Fruit fly (Drosophila melanogaster) whole organism, embryonic: ENCODE results near the gene Mon1.

ENCODE experiments used
- Bteb2 ChIP-seq: fragments of 200-800 bp; sonication (Bioruptor generic); optimal IDR thresholded peaks from 2 replicates; lab custom pipeline; 2016; ENCODE audit warnings: missing biosample characterization, missing genetic modification characterization
- CG11085 ChIP-seq: fragments of 200-800 bp; sonication (Bioruptor generic); IDR thresholded peaks from 2 replicates; pipeline ENCODE4 v1.3.6; 2022; ENCODE audit warnings: missing biosample characterization, missing genetic modification characterization
- CG1233 ChIP-seq: fragments of 200-800 bp; sonication (Bioruptor generic); optimal IDR thresholded peaks from 4 replicates; lab custom pipeline; 2018; ENCODE audit warnings: missing biosample characterization, mild to moderate bottlenecking, missing genetic modification characterization
- CG12659 ChIP-seq: fragments of 200-800 bp; sonication (Bioruptor generic); optimal IDR thresholded peaks from 3 replicates; lab custom pipeline; 2017; ENCODE audit warnings: mild to moderate bottlenecking, missing biosample characterization, missing genetic modification reagents, missing genetic modification characterization
- CG13894 ChIP-seq: fragments of 200-800 bp; sonication (Bioruptor generic); optimal IDR thresholded peaks from 3 replicates; lab custom pipeline; 2018; ENCODE audit warnings: missing biosample characterization, mild to moderate bottlenecking, missing genetic modification characterization, moderate library complexity
- CG15011 ChIP-seq: fragments of 200-800 bp; sonication (Bioruptor generic); optimal IDR thresholded peaks from 3 replicates; lab custom pipeline; 2018; ENCODE audit warnings: missing biosample characterization, mild to moderate bottlenecking, missing genetic modification characterization
- CG1602 ChIP-seq: fragments of 200-800 bp; sonication (Bioruptor generic); optimal IDR thresholded peaks from 3 replicates; lab custom pipeline; 2016; ENCODE audit warnings: missing biosample characterization, missing genetic modification characterization
- CG17568 ChIP-seq: fragments of 200-800 bp; sonication (Bioruptor generic); optimal IDR thresholded peaks from 2 replicates; lab custom pipeline; 2018; ENCODE audit warnings: missing biosample characterization, mild to moderate bottlenecking, missing genetic modification characterization, moderate library complexity
- CG17612 ChIP-seq: fragments of 200-800 bp; sonication (Bioruptor generic); IDR thresholded peaks from 2 replicates; pipeline ENCODE4 v1.3.6; 2022; ENCODE audit warnings: missing biosample characterization, missing genetic modification characterization
- CG18619 ChIP-seq: fragments of 200-800 bp; sonication (Bioruptor generic); optimal IDR thresholded peaks from 3 replicates; lab custom pipeline; 2017; ENCODE audit warnings: missing biosample characterization, mild to moderate bottlenecking, missing genetic modification characterization
- CG2889 ChIP-seq: fragments of 200-800 bp; sonication (Bioruptor generic); IDR thresholded peaks from 3 replicates; pipeline ENCODE4 v1.3.6; 2022; ENCODE audit warnings: missing biosample characterization, missing genetic modification characterization
- CG30431 ChIP-seq: fragments of 200-800 bp; sonication (Bioruptor generic); optimal IDR thresholded peaks from 2 replicates; lab custom pipeline; 2017; ENCODE audit warnings: missing biosample characterization, missing genetic modification characterization
- CG31365 ChIP-seq: fragments of 200-800 bp; sonication (Bioruptor generic); optimal IDR thresholded peaks from 2 replicates; lab custom pipeline; 2018; ENCODE audit warnings: missing biosample characterization, mild to moderate bottlenecking, missing genetic modification characterization
- CG32772 ChIP-seq: fragments of 200-800 bp; sonication (Bioruptor generic); IDR thresholded peaks from 2 replicates; pipeline ENCODE4 v1.3.6; 2022; ENCODE audit warnings: missing biosample characterization, missing genetic modification characterization
- CG33213 ChIP-seq: fragments of 200-800 bp; sonication (Bioruptor generic); optimal IDR thresholded peaks from 3 replicates; lab custom pipeline; 2016; ENCODE audit warnings: missing biosample characterization, missing genetic modification characterization
- CG4282 ChIP-seq: fragments of 200-800 bp; sonication (Bioruptor generic); optimal IDR thresholded peaks from 2 replicates; lab custom pipeline; 2016; ENCODE audit warnings: missing biosample characterization, missing genetic modification characterization
- CG4730 ChIP-seq: fragments of 200-800 bp; sonication (Bioruptor generic); IDR thresholded peaks from 2 replicates; pipeline ENCODE4 v1.3.6; 2022; ENCODE audit warnings: missing biosample characterization, missing genetic modification characterization
- CG8765 ChIP-seq: fragments of 200-800 bp; sonication (Bioruptor generic); IDR thresholded peaks from 2 replicates; pipeline ENCODE4 v1.3.6; 2022; ENCODE audit warnings: missing biosample characterization, missing genetic modification characterization
- Dip3 ChIP-seq: fragments of 200-800 bp; sonication (Bioruptor generic); optimal IDR thresholded peaks from 3 replicates; lab custom pipeline; 2016; ENCODE audit warnings: missing biosample characterization, missing genetic modification characterization
- Hr51 ChIP-seq, 2 experiments: fragments of 200-800 bp; sonication (Bioruptor generic); optimal IDR thresholded peaks; 2 replicates in 1 of 2; 3 replicates in 1 of 2; lab custom pipeline; 2016 to 2018; ENCODE audit warnings: missing biosample characterization in 2 of 2, missing genetic modification characterization in 2 of 2, mild to moderate bottlenecking in 1 of 2, moderate library complexity in 1 of 2
- Mad ChIP-seq: fragments of 200-800 bp; sonication (Bioruptor generic); optimal IDR thresholded peaks from 2 replicates; lab custom pipeline; 2016; ENCODE audit warnings: missing biosample characterization, missing genetic modification characterization
- Med ChIP-seq: fragments of 200-800 bp; sonication (Bioruptor generic); peaks from one replicate; lab custom pipeline; 2016; ENCODE audit warnings: missing biosample characterization, missing genetic modification characterization, mild to moderate bottlenecking, inconsistent platforms, moderate library complexity
- Neu2 ChIP-seq: fragments of 200-800 bp; sonication (Bioruptor generic); optimal IDR thresholded peaks from 3 replicates; lab custom pipeline; 2016; ENCODE audit warnings: missing biosample characterization, missing genetic modification characterization, borderline replicate concordance
- Sry-β ChIP-seq: fragments of 200-800 bp; sonication (Bioruptor generic); optimal IDR thresholded peaks from 2 replicates; lab custom pipeline; 2018; ENCODE audit warnings: missing biosample characterization, mild to moderate bottlenecking, missing genetic modification characterization, moderate library complexity
- Tbp ChIP-seq: fragments of >200 bp; optimal IDR thresholded peaks from 2 replicates; lab custom pipeline; 2018; ENCODE audit warnings: missing biosample characterization, missing genetic modification characterization
- amos ChIP-seq: fragments of 200-800 bp; sonication (Bioruptor generic); IDR thresholded peaks from 2 replicates; pipeline ENCODE4 v1.3.6; 2022; ENCODE audit warnings: missing biosample characterization, missing genetic modification characterization; ENCODE audit not compliant: partially characterized antibody
- cas ChIP-seq: fragments of 200-800 bp; sonication (Bioruptor generic); IDR thresholded peaks from 2 replicates; pipeline ENCODE4 v1.3.6; 2022; ENCODE audit warnings: missing biosample characterization, missing genetic modification characterization
- exex ChIP-seq: fragments of 200-800 bp; sonication (Bioruptor generic); optimal IDR thresholded peaks from 4 replicates; lab custom pipeline; 2018; ENCODE audit warnings: missing biosample characterization, mild to moderate bottlenecking, missing genetic modification characterization, moderate library complexity
- fd96Cb ChIP-seq: fragments of 200-800 bp; sonication (Bioruptor generic); optimal IDR thresholded peaks from 2 replicates; lab custom pipeline; 2018; ENCODE audit warnings: missing biosample characterization, mild to moderate bottlenecking, missing genetic modification characterization, moderate library complexity
- ftz-f1 ChIP-seq: fragments of 200-800 bp; sonication (Bioruptor generic); optimal IDR thresholded peaks from 2 replicates; lab custom pipeline; 2016; ENCODE audit warnings: missing biosample characterization, missing genetic modification characterization
- gfzf ChIP-seq: fragments of 200-800 bp; sonication (Bioruptor generic); optimal IDR thresholded peaks from 2 replicates; lab custom pipeline; 2016; ENCODE audit warnings: missing biosample characterization, mild to moderate bottlenecking, missing genetic modification characterization, moderate library complexity
- gsb-n ChIP-seq: fragments of 200-800 bp; sonication (Bioruptor generic); optimal IDR thresholded peaks from 3 replicates; lab custom pipeline; 2018; ENCODE audit warnings: missing biosample characterization, mild to moderate bottlenecking, missing genetic modification characterization
- luna ChIP-seq: fragments of 200-800 bp; sonication (Bioruptor generic); optimal IDR thresholded peaks from 2 replicates; lab custom pipeline; 2016; ENCODE audit warnings: missing biosample characterization, missing genetic modification characterization
- mirr ChIP-seq: fragments of 200-800 bp; sonication (Bioruptor generic); optimal IDR thresholded peaks from 3 replicates; lab custom pipeline; 2018; ENCODE audit warnings: missing biosample characterization, mild to moderate bottlenecking, missing genetic modification characterization
- onecut ChIP-seq: fragments of 200-800 bp; sonication (Bioruptor generic); IDR thresholded peaks from 2 replicates; pipeline ENCODE4 v1.3.6; 2022; ENCODE audit warnings: missing biosample characterization, missing genetic modification characterization
- pita ChIP-seq: fragments of 200-800 bp; sonication (Bioruptor generic); optimal IDR thresholded peaks from 2 replicates; lab custom pipeline; 2017; ENCODE audit warnings: missing biosample characterization, mild to moderate bottlenecking, missing genetic modification characterization
- rib ChIP-seq: fragments of 200-800 bp; sonication (Bioruptor generic); IDR thresholded peaks from 2 replicates; pipeline ENCODE4 v1.3.6; 2022; ENCODE audit warnings: missing biosample characterization, missing genetic modification characterization
- schlank ChIP-seq: fragments of 200-800 bp; sonication (Bioruptor generic); optimal IDR thresholded peaks from 2 replicates; lab custom pipeline; 2018; ENCODE audit warnings: missing biosample characterization, mild to moderate bottlenecking, missing genetic modification characterization
- scrt ChIP-seq: fragments of 200-800 bp; sonication (Bioruptor generic); optimal IDR thresholded peaks from 2 replicates; lab custom pipeline; 2018; ENCODE audit warnings: missing biosample characterization, mild to moderate bottlenecking, missing genetic modification characterization, moderate library complexity
- sd ChIP-seq: fragments of 200-800 bp; sonication (Bioruptor generic); optimal IDR thresholded peaks from 3 replicates; lab custom pipeline; 2018; ENCODE audit warnings: missing biosample characterization, mild to moderate bottlenecking, missing genetic modification characterization, moderate library complexity
- slbo ChIP-seq: fragments of 200-800 bp; sonication (Bioruptor generic); IDR thresholded peaks from 2 replicates; pipeline ENCODE4 v1.3.6; 2022; ENCODE audit warnings: missing biosample characterization, missing genetic modification characterization
- so ChIP-seq: fragments of 200-800 bp; sonication (Bioruptor generic); IDR thresholded peaks from 3 replicates; pipeline ENCODE4 v1.3.6; 2022; ENCODE audit warnings: missing biosample characterization, missing genetic modification characterization
- stwl ChIP-seq: fragments of 200-800 bp; sonication (Bioruptor generic); optimal IDR thresholded peaks from 3 replicates; lab custom pipeline; 2018; ENCODE audit warnings: missing biosample characterization, mild to moderate bottlenecking, missing genetic modification characterization, moderate library complexity
- tup ChIP-seq: fragments of 200-800 bp; sonication (Bioruptor generic); optimal IDR thresholded peaks from 2 replicates; lab custom pipeline; 2016; ENCODE audit warnings: missing biosample characterization, mild to moderate bottlenecking, missing genetic modification characterization, moderate library complexity
- unpg ChIP-seq: fragments of 200-800 bp; sonication (Bioruptor generic); optimal IDR thresholded peaks from 3 replicates; lab custom pipeline; 2018; ENCODE audit warnings: missing biosample characterization, mild to moderate bottlenecking, missing genetic modification characterization, moderate library complexity
- vvl ChIP-seq: fragments of 200-800 bp; sonication (Bioruptor generic); IDR thresholded peaks from 2 replicates; pipeline ENCODE4 v1.3.6; 2022; ENCODE audit warnings: missing biosample characterization, missing genetic modification characterization
- wdn ChIP-seq: fragments of 200-800 bp; sonication (Bioruptor generic); IDR thresholded peaks from 2 replicates; pipeline ENCODE4 v1.3.6; 2022; ENCODE audit warnings: missing biosample characterization, missing genetic modification characterization
- zen ChIP-seq: fragments of 200-800 bp; sonication (Bioruptor generic); optimal IDR thresholded peaks from 3 replicates; lab custom pipeline; 2018; ENCODE audit warnings: missing biosample characterization, mild to moderate bottlenecking, missing genetic modification characterization, moderate library complexity

The Mon1 gene

DNA sequence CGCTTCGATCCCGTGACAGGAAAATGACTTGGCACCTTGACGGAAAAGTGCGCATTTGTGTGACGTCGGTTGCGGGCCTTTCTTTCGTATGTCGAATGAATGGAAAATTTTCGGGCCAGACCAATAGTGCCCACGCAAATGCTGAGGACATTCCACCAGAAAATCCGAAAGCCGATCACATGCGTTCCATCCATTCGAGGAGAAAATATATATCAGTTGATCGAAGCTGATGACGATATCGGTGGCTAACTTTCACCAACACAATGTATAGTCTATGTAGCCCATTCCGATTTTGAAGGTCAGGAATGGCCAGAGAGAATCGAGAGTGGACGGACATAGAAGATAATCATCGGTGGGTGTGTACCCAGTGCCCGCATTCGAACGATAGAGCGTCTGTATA, 47.7 kb downstream of the Mon1 start (continued):
- no peak for TF ChIP-seq Hr51 (GFP tag; optimal IDR thresholded peaks at IDR 0.05; lab: Kevin White, UChicago)
- TF ChIP-seq so: 0 out of 3 replicates have a peak, but pooled peaks have one; percentile 43
- TF ChIP-seq CG17612 (GFP tag; lab: Robert Waterston, UW): no peak
- no peak for TF ChIP-seq Dip3 (GFP tag; lab: Kevin White, UChicago)
- no peak for TF ChIP-seq Neu2 (GFP tag; lab: Kevin White, UChicago)
- no peak for TF ChIP-seq Mad
- no peak for TF ChIP-seq CG31365 (tag; lab: Kevin White, UChicago)
- TF ChIP-seq gsb-n (tag; lab: Kevin White, UChicago): no peak
- TF ChIP-seq, all 482 proteins: peak for 10

DNA sequence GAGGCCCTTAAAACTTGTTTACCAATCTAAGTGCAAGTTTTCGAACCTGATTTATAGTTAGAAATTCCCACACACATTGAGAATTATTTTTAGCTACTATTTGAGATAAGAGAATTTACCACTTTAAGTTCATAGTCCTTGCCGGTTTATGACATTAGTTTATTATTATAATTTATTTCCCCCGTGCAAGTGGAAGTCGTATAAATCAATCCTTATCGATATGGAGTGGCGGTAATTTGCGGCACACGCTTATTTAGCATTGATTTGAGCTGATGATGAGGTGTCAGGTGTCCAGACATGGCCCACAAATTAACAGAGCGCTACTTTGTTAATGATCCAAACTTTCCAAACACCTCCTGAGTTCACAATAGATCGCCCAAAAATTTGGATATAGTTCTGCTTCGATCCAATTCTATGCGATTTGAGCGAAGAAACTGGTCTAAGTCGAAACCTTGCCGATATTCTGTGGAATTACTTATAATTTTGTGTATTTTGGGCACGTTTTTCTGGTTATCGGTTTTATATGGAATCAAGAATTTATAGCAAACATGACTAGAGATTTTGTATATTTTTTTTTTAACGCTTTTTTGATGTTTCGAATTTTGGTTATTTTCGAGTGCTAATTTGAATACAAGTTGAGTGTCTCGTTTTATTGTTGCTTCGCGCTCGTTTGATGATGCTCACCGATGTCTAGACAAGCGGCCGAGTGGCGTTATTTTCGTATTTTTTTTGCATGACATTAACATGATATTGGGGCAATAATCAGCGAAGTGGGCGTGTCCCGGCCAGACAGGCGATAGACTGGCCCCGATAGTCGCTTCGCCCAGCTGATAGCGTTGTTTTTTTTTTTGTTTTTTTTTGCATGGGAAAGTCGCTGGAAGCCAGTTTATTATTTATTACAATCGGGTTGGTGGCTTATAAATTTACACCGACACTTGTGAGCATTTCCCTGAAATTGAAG, 49.4 kb downstream of the Mon1 start:
- no peak for TF ChIP-seq CG12659
- no peak for TF ChIP-seq pita (GFP tag; lab: Kevin White, UChicago)
- no peak for TF ChIP-seq Tbp (GFP tag; lab: Kevin White, UChicago)
- TF ChIP-seq ftz-f1 (GFP tag; lab: Kevin White, UChicago): no peak
- TF ChIP-seq CG15011: no peak
- TF ChIP-seq CG11085 (GFP tag; lab: Robert Waterston, UW): no peak
- TF ChIP-seq fd96Cb (tag; lab: Kevin White, UChicago): no peak
- no peak for TF ChIP-seq CG30431 (GFP tag; lab: Kevin White, UChicago)
- no peak for TF ChIP-seq wdn (GFP tag; lab: Robert Waterston, UW)
- no peak for TF ChIP-seq unpg
- TF ChIP-seq schlank (tag; lab: Kevin White, UChicago): no peak
- peak; percentile 99 for TF ChIP-seq CG13894
- peak; percentile 66 for TF ChIP-seq exex
- TF ChIP-seq CG1233: no peak
- no peak for TF ChIP-seq CG1602 (GFP tag; lab: Kevin White, UChicago)
- TF ChIP-seq CG2889 (GFP tag; lab: Robert Waterston, UW): no peak
- TF ChIP-seq vvl (GFP tag; lab: Robert Waterston, UW): peak; percentile 87
- TF ChIP-seq CG4282: no peak
- TF ChIP-seq amos: no peak; the same call in 1 of the 2 replicates
- no peak for TF ChIP-seq stwl (tag; lab: Kevin White, UChicago)
- no peak for TF ChIP-seq Bteb2 (GFP tag; lab: Kevin White, UChicago)
- TF ChIP-seq slbo: no peak
- no peak for TF ChIP-seq CG18619 (GFP tag; lab: Kevin White, UChicago)
- no peak for TF ChIP-seq CG33213
- peak; percentile 50 for TF ChIP-seq sd
- TF ChIP-seq Sry-β: no peak
- no peak for TF ChIP-seq luna (GFP tag; lab: Kevin White, UChicago)
- TF ChIP-seq rib (GFP tag; lab: Robert Waterston, UW): peak; percentile 15; the same call in 1 of the 2 replicates
- no peak for TF ChIP-seq CG32772 (GFP tag; lab: Robert Waterston, UW)
- no peak for TF ChIP-seq mirr (GFP tag; lab: Kevin White, UChicago)
- TF ChIP-seq CG4730: no peak
- no peak for TF ChIP-seq tup
- TF ChIP-seq CG8765 (GFP tag; lab: Robert Waterston, UW): no peak
- TF ChIP-seq gfzf (GFP tag; lab: Kevin White, UChicago): no peak
- TF ChIP-seq onecut (GFP tag; lab: Robert Waterston, UW): no peak
- TF ChIP-seq CG17568 (GFP tag; lab: Kevin White, UChicago): no peak
- peak; percentile 86 for TF ChIP-seq Med
- TF ChIP-seq cas (GFP tag; lab: Robert Waterston, UW): no peak
- TF ChIP-seq zen (tag; lab: Kevin White, UChicago): no peak
- no peak for TF ChIP-seq scrt (GFP tag; lab: Kevin White, UChicago)
